Worm (Caenorhabditis elegans): ENCODE data around the gene K01D12.15.

ce11 chrV:12418292-12418691 lies 32.0 kb downstream of the K01D12.15 start, which contains the start of gene C54D10.3:
- TF ChIP-seq gmeb-1 (tag; optimal IDR thresholded peaks at IDR 0.05) (no peak), fos-1 (tag; optimal IDR thresholded peaks at IDR 0.05) (no peak), nhr-11 (tag; optimal IDR thresholded peaks at IDR 0.05) (no peak), unc-62 (GFP tag; optimal IDR thresholded peaks at IDR 0.05) (no peak), ztf-4 (tag; optimal IDR thresholded peaks at IDR 0.05) (no peak), lin-11 (tag; optimal IDR thresholded peaks at IDR 0.05) (no peak), skn-1 (tag; optimal IDR thresholded peaks at IDR 0.05) (no peak), nhr-77 (tag; optimal IDR thresholded peaks at IDR 0.05) (no peak), mdl-1 (tag; optimal IDR thresholded peaks at IDR 0.05) (no peak), zag-1 (tag; optimal IDR thresholded peaks at IDR 0.05) (no peak)
